Worm (Caenorhabditis elegans) whole organism, early embryonic: ENCODE results near the gene srbc-39.

ENCODE experiments used
- F13C5.2 ChIP-seq: sonication (generic microtip); optimal IDR thresholded peaks from 2 replicates; lab custom pipeline; 2017; ENCODE audit warnings: mild to moderate bottlenecking, missing genetic modification characterization, inconsistent platforms, missing compliant biosample characterization
- ama-1 ChIP-seq: fragments of 150-350 bp; optimal IDR thresholded peaks from 2 replicates; lab custom pipeline; 2014

DNA sequence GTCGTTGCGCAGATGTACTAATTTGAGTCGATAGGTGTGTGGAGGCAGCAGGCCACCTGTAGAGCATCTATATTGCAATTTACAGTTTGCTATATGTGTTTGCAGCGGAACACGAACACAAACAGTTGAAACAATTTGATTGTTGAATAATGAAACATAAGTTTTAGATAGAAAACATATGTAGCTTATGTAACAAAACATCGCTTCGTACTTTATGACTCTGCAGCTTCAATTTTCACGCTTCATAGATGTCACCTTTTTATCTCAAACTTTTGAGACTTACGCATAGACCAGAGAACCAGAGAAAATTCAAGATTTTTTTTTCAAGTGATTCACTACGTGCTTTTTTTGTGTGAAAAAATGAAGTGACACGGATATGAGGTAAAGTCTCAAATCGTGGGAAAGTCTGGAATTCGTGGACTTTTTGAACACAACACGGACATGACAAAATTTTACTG lies 15.0 kb downstream of the srbc-39 start, which contains the start of gene fbxb-72:
- TF ChIP-seq ama-1 (no peak), F13C5.2 (tag; lab: Kevin White, UChicago) (no peak)
